Worm (Caenorhabditis elegans): ENCODE results near the gene Y54G2A.44.

ce11 chrIV:2776733-2777132, 24.9 kb upstream of the Y54G2A.44 start:
- no peak for TF ChIP-seq nhr-28 (tag; optimal IDR thresholded peaks at IDR 0.05)
- no peak for TF ChIP-seq nhr-12 (tag; optimal IDR thresholded peaks at IDR 0.05)
- TF ChIP-seq mab-5 (tag; optimal IDR thresholded peaks at IDR 0.05) = no peak
- TF ChIP-seq unc-62 (GFP tag; optimal IDR thresholded peaks at IDR 0.05) = no peak
- no peak for TF ChIP-seq ztf-11 (tag; optimal IDR thresholded peaks at IDR 0.05)
- TF ChIP-seq tbx-8 (GFP tag; optimal IDR thresholded peaks at IDR 0.05) = no peak
- no peak for TF ChIP-seq sptf-1 (tag; optimal IDR thresholded peaks at IDR 0.05)
- TF ChIP-seq lin-13 (tag; optimal IDR thresholded peaks at IDR 0.05) = no peak
- no peak for TF ChIP-seq nhr-76 (tag; optimal IDR thresholded peaks at IDR 0.05)
- no peak for TF ChIP-seq ces-1 (GFP tag; optimal IDR thresholded peaks at IDR 0.05)
- TF ChIP-seq elt-3 (tag; optimal IDR thresholded peaks at IDR 0.05) = no peak
- TF ChIP-seq unc-39 (tag; optimal IDR thresholded peaks at IDR 0.05) = no peak
- no peak for TF ChIP-seq lsy-2 (tag; optimal IDR thresholded peaks at IDR 0.05)
- no peak for TF ChIP-seq ceh-39 (tag; optimal IDR thresholded peaks at IDR 0.05)

Data from whole organism, mixed stage, embryonic.